Worm (Caenorhabditis elegans) whole organism, young adult: ENCODE measurements around the gene pik-1.
A peak's percentile ranks its signal among the peaks of the same experiment; 100 is the strongest.

Source experiments
- B0019.2 ChIP-seq: fragments of 200-800 bp; sonication (Bioruptor generic); conservative IDR thresholded peaks from 2 replicates; pipeline ENCODE4 v1.3.6; 2022; ENCODE audit warnings: missing genetic modification reagents, missing genetic modification characterization, missing compliant biosample characterization
- B0336.3 ChIP-seq: fragments of 200-800 bp; sonication (Bioruptor generic); IDR thresholded peaks from 2 replicates; pipeline ENCODE4 v1.3.6; 2022; ENCODE audit warnings: missing genetic modification characterization, missing compliant biosample characterization
- D2030.7 ChIP-seq: fragments of 200-800 bp; sonication (Bioruptor generic); IDR thresholded peaks from 2 replicates; pipeline ENCODE4 v1.3.6; 2022; ENCODE audit warnings: missing genetic modification reagents, missing genetic modification characterization, missing compliant biosample characterization
- F49E8.2 ChIP-seq: sonication (generic microtip); optimal IDR thresholded peaks from 3 replicates; lab custom pipeline; 2017; ENCODE audit warnings: missing genetic modification characterization, mild to moderate bottlenecking, missing compliant biosample characterization, antibody characterized with exemption, moderate library complexity; ENCODE audit not compliant: insufficient read depth
- T07F8.4 ChIP-seq: sonication (generic microtip); optimal IDR thresholded peaks from 2 replicates; lab custom pipeline; 2016; ENCODE audit warnings: mild to moderate bottlenecking, missing genetic modification characterization, moderate library complexity, missing compliant biosample characterization
- T26A5.8 ChIP-seq: sonication (generic microtip); optimal IDR thresholded peaks from 2 replicates; lab custom pipeline; 2016; ENCODE audit warnings: missing genetic modification characterization, missing compliant biosample characterization
- Y53G8AR.9 ChIP-seq: fragments of 200-800 bp; sonication (Bioruptor generic); conservative IDR thresholded peaks from 2 replicates; pipeline ENCODE4 v1.3.6; 2022; ENCODE audit warnings: missing genetic modification reagents, missing genetic modification characterization, missing compliant biosample characterization
- Y56A3A.18 ChIP-seq: fragments of 200-800 bp; sonication (Bioruptor generic); IDR thresholded peaks from 2 replicates; pipeline ENCODE4 v1.3.6; 2022; ENCODE audit warnings: missing genetic modification reagents, missing genetic modification characterization, missing compliant biosample characterization
- Y67H2A.10 ChIP-seq: fragments of 200-800 bp; sonication (Bioruptor generic); conservative IDR thresholded peaks from 2 replicates; pipeline ENCODE4 v1.3.6; 2022; ENCODE audit warnings: missing genetic modification reagents, missing genetic modification characterization, missing compliant biosample characterization
- Y95B8A.8 ChIP-seq: fragments of 200-800 bp; sonication (Bioruptor generic); IDR thresholded peaks from 2 replicates; pipeline ENCODE4 v1.3.6; 2022; ENCODE audit warnings: missing genetic modification reagents, missing genetic modification characterization, missing compliant biosample characterization
- ama-1 ChIP-seq, 3 experiments: fragments of 150-350 bp in 1 of 3; sonication (generic microtip) in 2 of 3; optimal IDR thresholded peaks; 2 replicates each; lab custom pipeline; 2014 to 2018; ENCODE audit warnings: missing biosample characterization in 2 of 3, missing genetic modification characterization in 2 of 3, missing genetic modification reagents in 2 of 3
- athp-1 ChIP-seq: sonication (generic microtip); optimal IDR thresholded peaks from 2 replicates; lab custom pipeline; 2017; ENCODE audit warnings: mild to moderate bottlenecking, missing genetic modification characterization, missing compliant biosample characterization
- attf-6 ChIP-seq: fragments of 200-800 bp; sonication (Bioruptor generic); IDR thresholded peaks from 2 replicates; pipeline ENCODE4 v1.3.6; 2022; ENCODE audit warnings: missing genetic modification reagents, missing genetic modification characterization, missing compliant biosample characterization
- cebp-1 ChIP-seq, 2 experiments: fragments of 200-800 bp in 1 of 2; sonication (Bioruptor generic) in 1 of 2; sonication (generic microtip) in 1 of 2; IDR thresholded peaks in 1 of 2; optimal IDR thresholded peaks in 1 of 2; 2 replicates each; pipeline versions ENCODE4 v1.3.6 to Lab custom; 2017 to 2022; ENCODE audit warnings: missing compliant biosample characterization in 2 of 2, missing genetic modification characterization in 2 of 2, mild to moderate bottlenecking in 1 of 2, missing genetic modification reagents in 1 of 2, moderate library complexity in 1 of 2
- cebp-2 ChIP-seq: fragments of 200-800 bp; sonication (Bioruptor generic); IDR thresholded peaks from 2 replicates; pipeline ENCODE4 v1.3.6; 2022; ENCODE audit warnings: missing genetic modification characterization, missing compliant biosample characterization
- ceh-27 ChIP-seq: fragments of 200-800 bp; sonication (Bioruptor generic); optimal IDR thresholded peaks from 2 replicates; lab custom pipeline; 2018; ENCODE audit warnings: mild to moderate bottlenecking, missing genetic modification characterization, moderate library complexity, missing compliant biosample characterization
- ceh-40 ChIP-seq: fragments of 200-800 bp; sonication (Bioruptor generic); IDR thresholded peaks from 2 replicates; pipeline ENCODE4 v1.3.6; 2022; ENCODE audit warnings: missing genetic modification characterization, missing compliant biosample characterization
- ceh-58 ChIP-seq: fragments of 200-800 bp; sonication (Bioruptor generic); IDR thresholded peaks from 2 replicates; pipeline ENCODE4 v1.3.6; 2022; ENCODE audit warnings: missing genetic modification characterization, missing compliant biosample characterization
- ceh-79 ChIP-seq: sonication (generic microtip); optimal IDR thresholded peaks from 2 replicates; lab custom pipeline; 2017; ENCODE audit warnings: mild to moderate bottlenecking, missing genetic modification characterization, missing compliant biosample characterization
- chd-7 ChIP-seq: sonication (generic microtip); optimal IDR thresholded peaks from 2 replicates; lab custom pipeline; 2016; ENCODE audit warnings: mild to moderate bottlenecking, missing genetic modification characterization, moderate library complexity, missing compliant biosample characterization
- egl-44 ChIP-seq: fragments of 200-800 bp; sonication (Bioruptor generic); IDR thresholded peaks from 2 replicates; pipeline ENCODE4 v1.3.6; 2022; ENCODE audit warnings: missing genetic modification reagents, missing genetic modification characterization, missing compliant biosample characterization
- egrh-3 ChIP-seq: fragments of 200-800 bp; sonication (Bioruptor generic); IDR thresholded peaks from 2 replicates; pipeline ENCODE4 v1.3.6; 2022; ENCODE audit warnings: missing genetic modification reagents, missing genetic modification characterization, missing compliant biosample characterization
- ekl-4 ChIP-seq: fragments of 200-800 bp; sonication (Bioruptor generic); IDR thresholded peaks from 2 replicates; pipeline ENCODE4 v1.3.6; 2022; ENCODE audit warnings: missing genetic modification reagents, missing genetic modification characterization, missing compliant biosample characterization
- him-1 ChIP-seq: sonication (generic microtip); optimal IDR thresholded peaks from 2 replicates; lab custom pipeline; 2016; ENCODE audit warnings: missing genotype, missing genetic modification reagents, missing genetic modification characterization, missing compliant biosample characterization
- hrde-1 ChIP-seq: sonication (generic microtip); optimal IDR thresholded peaks from 2 replicates; lab custom pipeline; 2016; ENCODE audit warnings: missing genetic modification characterization, mild to moderate bottlenecking, missing compliant biosample characterization, moderate library complexity, missing genotype, missing genetic modification reagents, borderline replicate concordance
- hsf-1 ChIP-seq: fragments of 200-800 bp; sonication (Bioruptor generic); IDR thresholded peaks from 2 replicates; pipeline ENCODE4 v1.3.6; 2022; ENCODE audit warnings: missing genetic modification reagents, missing genetic modification characterization, missing compliant biosample characterization
- lag-1 ChIP-seq: fragments of 200-800 bp; sonication (Bioruptor generic); IDR thresholded peaks from 2 replicates; pipeline ENCODE4 v1.3.6; 2022; ENCODE audit warnings: missing genetic modification reagents, missing genetic modification characterization, missing compliant biosample characterization
- lin-26 ChIP-seq: fragments of 200-800 bp; sonication (Bioruptor generic); IDR thresholded peaks from 2 replicates; pipeline ENCODE4 v1.3.6; 2022; ENCODE audit warnings: missing genetic modification reagents, missing genetic modification characterization, missing compliant biosample characterization
- lin-35 ChIP-seq, 3 experiments: fragments of 150-350 bp in 2 of 3; sonication (generic microtip) in 1 of 3; optimal IDR thresholded peaks; 2 replicates each; lab custom pipeline; 2014 to 2018; ENCODE audit warnings: missing biosample characterization in 3 of 3, missing genetic modification characterization in 3 of 3, missing genetic modification reagents in 3 of 3
- lin-54 ChIP-seq: fragments of 200-800 bp; sonication (Bioruptor generic); optimal IDR thresholded peaks from 2 replicates; lab custom pipeline; 2018; ENCODE audit warnings: mild to moderate bottlenecking, missing genetic modification characterization, missing compliant biosample characterization
- lir-1 ChIP-seq: fragments of 200-800 bp; sonication (Bioruptor generic); conservative IDR thresholded peaks from 2 replicates; pipeline ENCODE4 v1.3.6; 2022; ENCODE audit warnings: missing genetic modification reagents, missing genetic modification characterization, missing compliant biosample characterization
- lsl-1 ChIP-seq: fragments of 200-800 bp; sonication (Bioruptor generic); optimal IDR thresholded peaks from 2 replicates; lab custom pipeline; 2018; ENCODE audit warnings: mild to moderate bottlenecking, missing genetic modification characterization, moderate library complexity, missing compliant biosample characterization
- madf-6 ChIP-seq: fragments of 200-800 bp; sonication (Bioruptor generic); IDR thresholded peaks from 2 replicates; pipeline ENCODE4 v1.3.6; 2022; ENCODE audit warnings: missing genetic modification reagents, missing genetic modification characterization, missing compliant biosample characterization
- mcd-1 ChIP-seq: fragments of 200-800 bp; sonication (Bioruptor generic); IDR thresholded peaks from 2 replicates; pipeline ENCODE4 v1.3.6; 2022; ENCODE audit warnings: missing genetic modification reagents, missing genetic modification characterization, missing compliant biosample characterization
- nfya-1 ChIP-seq: sonication (generic microtip); optimal IDR thresholded peaks from 2 replicates; lab custom pipeline; 2017; ENCODE audit warnings: antibody characterized with exemption, missing compliant biosample characterization, missing genetic modification characterization, borderline replicate concordance; ENCODE audit not compliant: insufficient read depth
- nhr-120 ChIP-seq: fragments of 200-800 bp; sonication (Bioruptor generic); IDR thresholded peaks from 2 replicates; pipeline ENCODE4 v1.3.6; 2022; ENCODE audit warnings: missing genetic modification characterization, missing compliant biosample characterization
- pbrm-1 ChIP-seq: fragments of 200-800 bp; sonication (Bioruptor generic); IDR thresholded peaks from 2 replicates; pipeline ENCODE4 v1.3.6; 2022; ENCODE audit warnings: missing genetic modification reagents, missing genetic modification characterization, missing compliant biosample characterization
- rcor-1 ChIP-seq: fragments of 200-800 bp; sonication (Bioruptor generic); IDR thresholded peaks from 2 replicates; pipeline ENCODE4 v1.3.6; 2022; ENCODE audit warnings: missing genetic modification reagents, missing genetic modification characterization, missing compliant biosample characterization
- repo-1 ChIP-seq: sonication (generic microtip); optimal IDR thresholded peaks from 2 replicates; lab custom pipeline; 2017; ENCODE audit warnings: mild to moderate bottlenecking, missing genetic modification characterization, missing compliant biosample characterization
- sdz-38 ChIP-seq: sonication (generic microtip); optimal IDR thresholded peaks from 2 replicates; lab custom pipeline; 2016; ENCODE audit warnings: missing genotype, missing genetic modification characterization, missing compliant biosample characterization
- snpc-4 ChIP-seq, 5 experiments: fragments of 150-350 bp in 1 of 5; sonication (generic microtip) in 4 of 5; optimal IDR thresholded peaks; 2 replicates each; lab custom pipeline; 2014 to 2018; ENCODE audit warnings: missing genetic modification characterization in 5 of 5, missing biosample characterization in 3 of 5, antibody characterized with exemption in 2 of 5, mild to moderate bottlenecking in 2 of 5, missing compliant biosample characterization in 2 of 5, missing genotype in 2 of 5, moderate library complexity in 2 of 5, missing genetic modification reagents in 1 of 5
- tlf-1 ChIP-seq: fragments of 200-800 bp; sonication (Bioruptor generic); optimal IDR thresholded peaks from 2 replicates; lab custom pipeline; 2018; ENCODE audit warnings: mild to moderate bottlenecking, missing genetic modification characterization, missing compliant biosample characterization
- xnd-1 ChIP-seq: sonication (generic microtip); optimal IDR thresholded peaks from 2 replicates; lab custom pipeline; 2016; ENCODE audit warnings: missing genotype, missing genetic modification reagents, missing genetic modification characterization, missing compliant biosample characterization
- zfh-2 ChIP-seq: fragments of 200-800 bp; sonication (Bioruptor generic); conservative IDR thresholded peaks from 2 replicates; pipeline ENCODE4 v1.3.6; 2022; ENCODE audit warnings: missing genetic modification reagents, missing genetic modification characterization, missing compliant biosample characterization
- ztf-26 ChIP-seq: sonication (generic microtip); optimal IDR thresholded peaks from 2 replicates; lab custom pipeline; 2017; ENCODE audit warnings: missing genetic modification characterization, missing compliant biosample characterization

The pik-1 gene

DNA sequence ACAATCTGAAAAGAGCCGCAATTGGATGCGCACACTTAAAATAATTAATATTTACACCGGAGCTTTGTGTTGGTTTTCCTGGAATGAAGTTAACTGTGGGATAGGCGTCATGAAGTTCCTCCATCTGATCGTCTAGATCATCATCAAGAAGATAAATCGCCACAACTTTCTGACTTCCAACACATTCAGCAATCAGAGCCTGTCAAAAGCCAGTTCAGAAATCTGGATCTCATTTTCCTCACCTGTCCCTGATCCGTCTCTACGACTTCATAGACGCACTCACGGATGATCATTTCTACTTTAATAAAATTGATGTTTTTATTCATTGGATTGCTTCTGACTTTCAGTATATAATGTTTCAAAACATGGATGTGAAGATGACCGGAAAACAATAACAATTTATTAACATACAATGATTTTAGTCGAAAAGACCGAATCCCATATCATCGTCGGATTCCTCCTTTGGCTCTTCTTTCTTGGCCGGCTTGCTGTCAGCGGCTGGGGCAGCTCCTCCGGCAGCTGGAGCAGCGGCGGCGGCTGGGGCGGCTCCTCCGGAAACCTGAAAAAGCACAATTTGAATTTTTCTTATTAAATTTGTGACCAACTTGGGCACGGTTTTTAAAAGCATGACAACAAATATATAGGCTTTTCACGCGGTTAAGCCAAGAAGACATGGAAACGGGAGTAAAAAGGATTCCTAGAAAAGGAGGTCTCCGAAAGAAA, 46.6 kb upstream of the pik-1 start, which contains the start of gene agt-1:
Gene agt-1 (minus strand): TSS at position 293 of the 723 bp plus-strand sequence.
- TF ChIP-seq Y95B8A.8 (GFP tag; lab: Robert Waterston, UW): 0 out of 2 replicates have a peak, but pooled peaks have one; percentile 34
- peak; percentile 84 for TF ChIP-seq zfh-2 (GFP tag; lab: Robert Waterston, UW)
- peak; percentile 5 for TF ChIP-seq lsl-1 (GFP tag; lab: Kevin White, UChicago)
- peak; percentile 31 for TF ChIP-seq xnd-1 (tag; lab: Kevin White, UChicago)
- peak; percentile 74 for TF ChIP-seq madf-6 (GFP tag; lab: Robert Waterston, UW)
- peak; percentile 69 for TF ChIP-seq Y56A3A.18 (GFP tag; lab: Robert Waterston, UW)
- no peak for TF ChIP-seq sdz-38 (tag; lab: Kevin White, UChicago)
- no peak for TF ChIP-seq F49E8.2 (tag; lab: Kevin White, UChicago)
- TF ChIP-seq attf-6: peak; percentile 89
- TF ChIP-seq Y67H2A.10: no peak
- TF ChIP-seq repo-1 (tag; lab: Kevin White, UChicago): peak; percentile 43
- peak; percentile 39 for TF ChIP-seq lin-54 (GFP tag; lab: Kevin White, UChicago)
- TF ChIP-seq B0019.2 (GFP tag; lab: Robert Waterston, UW): no peak
- peak; percentile 42 for TF ChIP-seq ceh-79 (tag; lab: Kevin White, UChicago)
- peak; percentile 53; the same call in 1 of the 2 replicates for TF ChIP-seq mcd-1 (GFP tag; lab: Robert Waterston, UW)
- no peak for TF ChIP-seq nhr-120 (GFP tag; lab: Robert Waterston, UW)
- peak; percentile 54; the same call in 1 of the 2 replicates for TF ChIP-seq lin-26
- peak; percentile 56 for TF ChIP-seq hsf-1 (GFP tag; lab: Robert Waterston, UW)
- no peak for TF ChIP-seq ztf-26 (tag; lab: Kevin White, UChicago)
- peak; percentile 31 for TF ChIP-seq chd-7
- no peak for TF ChIP-seq ceh-27 (GFP tag; lab: Kevin White, UChicago)
- TF ChIP-seq T07F8.4 (tag; lab: Kevin White, UChicago): no peak
- no peak for TF ChIP-seq snpc-4 (GFP tag; optimal IDR thresholded peaks at IDR 0.05; lab: Kevin White, UChicago)
- TF ChIP-seq snpc-4 (tag; optimal IDR thresholded peaks at IDR 0.05; lab: Kevin White, UChicago): peak in 2 of 4 experiments; percentile 40 to 71
- 0 out of 2 replicates have a peak, but pooled peaks have one; percentile 74 for TF ChIP-seq Y53G8AR.9 (GFP tag; lab: Robert Waterston, UW)
- no peak for TF ChIP-seq lir-1
- no peak for TF ChIP-seq cebp-1 (GFP tag; IDR thresholded peaks at IDR 0.05; lab: Robert Waterston, UW)
- TF ChIP-seq cebp-1 (tag; optimal IDR thresholded peaks at IDR 0.05; lab: Kevin White, UChicago): peak; percentile 5
- no peak for TF ChIP-seq ceh-40 (GFP tag; lab: Robert Waterston, UW)
- no peak for TF ChIP-seq lag-1
- TF ChIP-seq nfya-1 (tag; lab: Kevin White, UChicago): no peak
- TF ChIP-seq tlf-1: peak; percentile 62
- peak; percentile 33 for TF ChIP-seq hrde-1
- TF ChIP-seq T26A5.8 (tag; lab: Kevin White, UChicago): peak; percentile 41
- TF ChIP-seq ama-1 (optimal IDR thresholded peaks at IDR 0.05; lab: Kevin White, UChicago): no peak
- TF ChIP-seq ama-1 (GFP tag; optimal IDR thresholded peaks at IDR 0.05; lab: Kevin White, UChicago): peak in 1 of 2 experiments; percentile 60
- TF ChIP-seq pbrm-1: peak; percentile 60
- no peak for TF ChIP-seq lin-35 (GFP tag; optimal IDR thresholded peaks at IDR 0.05; lab: Kevin White, UChicago)
- 0 out of 2 replicates have a peak, but pooled peaks have one; percentile 17 for TF ChIP-seq egl-44 (GFP tag; lab: Robert Waterston, UW)
- peak; percentile 64 for TF ChIP-seq rcor-1 (GFP tag; lab: Robert Waterston, UW)
- TF ChIP-seq ekl-4 (GFP tag; lab: Robert Waterston, UW): peak; percentile 87
- TF ChIP-seq B0336.3 (GFP tag; lab: Robert Waterston, UW): peak; percentile 68
- TF ChIP-seq athp-1 (tag; lab: Kevin White, UChicago): peak; percentile 29
- TF ChIP-seq D2030.7 (GFP tag; lab: Robert Waterston, UW): no peak
- TF ChIP-seq ceh-58 (GFP tag; lab: Robert Waterston, UW): 0 out of 2 replicates have a peak, but pooled peaks have one; percentile 27
- TF ChIP-seq cebp-2: peak; percentile 89
- peak; percentile 92 for TF ChIP-seq egrh-3 (GFP tag; lab: Robert Waterston, UW)
- no peak for TF ChIP-seq him-1 (tag; lab: Kevin White, UChicago)
